Fruit fly (Drosophila melanogaster) whole organism, prepupa: ENCODE measurements around the gene ppk30.

ENCODE experiments used
- Blimp-1 ChIP-seq: fragments of 200-800 bp; sonication (Bioruptor generic); optimal IDR thresholded peaks from 3 replicates; lab custom pipeline; 2017; ENCODE audit warnings: missing biosample characterization, missing genetic modification characterization, mild to moderate bottlenecking, moderate library complexity, missing genetic modification reagents
- CG10631 ChIP-seq: fragments of 200-800 bp; sonication (Bioruptor generic); optimal IDR thresholded peaks from 2 replicates; lab custom pipeline; 2016; ENCODE audit warnings: missing biosample characterization, missing genetic modification characterization
- CG10669 ChIP-seq: fragments of 200-800 bp; sonication (Bioruptor generic); optimal IDR thresholded peaks from 3 replicates; lab custom pipeline; 2018; ENCODE audit warnings: missing biosample characterization, mild to moderate bottlenecking, missing genetic modification characterization, moderate library complexity
- CG11294 ChIP-seq: fragments of 200-800 bp; sonication (Bioruptor generic); IDR thresholded peaks from 2 replicates; pipeline ENCODE4 v1.3.6; 2022; ENCODE audit warnings: missing biosample characterization, missing genetic modification characterization
- CG11762 ChIP-seq: fragments of 200-800 bp; sonication (Bioruptor generic); optimal IDR thresholded peaks from 3 replicates; lab custom pipeline; 2016; ENCODE audit warnings: missing biosample characterization, missing genetic modification characterization; ENCODE audit not compliant: insufficient read depth
- CG15336 ChIP-seq: fragments of 200-800 bp; sonication (Bioruptor generic); IDR thresholded peaks from 2 replicates; pipeline ENCODE4 v1.3.6; 2022; ENCODE audit warnings: missing biosample characterization, missing genetic modification characterization
- CG1621 ChIP-seq: fragments of 200-800 bp; sonication (Bioruptor generic); optimal IDR thresholded peaks from 3 replicates; lab custom pipeline; 2018; ENCODE audit warnings: missing biosample characterization, mild to moderate bottlenecking, missing genetic modification characterization
- CG16779 ChIP-seq: fragments of 200-800 bp; sonication (Bioruptor generic); optimal IDR thresholded peaks from 3 replicates; lab custom pipeline; 2017; ENCODE audit warnings: missing biosample characterization, mild to moderate bottlenecking, missing genetic modification characterization
- CG3032 ChIP-seq: fragments of 200-800 bp; optimal IDR thresholded peaks from 2 replicates; lab custom pipeline; 2019; ENCODE audit warnings: missing biosample characterization, mild to moderate bottlenecking, missing genetic modification characterization, moderate library complexity
- CG31627 ChIP-seq: fragments of 200-800 bp; sonication (Bioruptor generic); optimal IDR thresholded peaks from 3 replicates; lab custom pipeline; 2016; ENCODE audit warnings: missing biosample characterization, missing genetic modification characterization
- CG32006 ChIP-seq: fragments of 200-800 bp; sonication (Bioruptor generic); optimal IDR thresholded peaks from 3 replicates; lab custom pipeline; 2017; ENCODE audit warnings: missing biosample characterization, mild to moderate bottlenecking, missing genetic modification characterization
- CG3919 ChIP-seq: fragments of 200-800 bp; sonication (Bioruptor generic); optimal IDR thresholded peaks from 3 replicates; lab custom pipeline; 2016; ENCODE audit warnings: missing biosample characterization, missing genetic modification characterization
- CG6163 ChIP-seq: fragments of 200-800 bp; sonication (Bioruptor generic); IDR thresholded peaks from 3 replicates; pipeline ENCODE4 v1.3.6; 2022; ENCODE audit warnings: missing biosample characterization, missing genetic modification characterization
- CG6276 ChIP-seq: fragments of 200-800 bp; sonication (Bioruptor generic); optimal IDR thresholded peaks from 2 replicates; lab custom pipeline; 2017; ENCODE audit warnings: missing biosample characterization, mild to moderate bottlenecking, missing genetic modification characterization
- CG7368 ChIP-seq: fragments of 200-800 bp; sonication (Bioruptor generic); optimal IDR thresholded peaks from 3 replicates; lab custom pipeline; 2016; ENCODE audit warnings: missing biosample characterization, missing genetic modification characterization
- CG8119 ChIP-seq: fragments of 200-800 bp; sonication (Bioruptor generic); IDR thresholded peaks from 3 replicates; pipeline ENCODE4 v1.3.6; 2022; ENCODE audit warnings: missing biosample characterization, missing genetic modification characterization
- CG8319 ChIP-seq: fragments of 200-800 bp; sonication (Bioruptor generic); optimal IDR thresholded peaks from 3 replicates; lab custom pipeline; 2016; ENCODE audit warnings: missing biosample characterization, missing genetic modification characterization
- CG8632 ChIP-seq: fragments of 200-800 bp; sonication (Bioruptor generic); optimal IDR thresholded peaks from 3 replicates; lab custom pipeline; 2016; ENCODE audit warnings: missing biosample characterization, missing genetic modification characterization
- CG9139 ChIP-seq: fragments of 200-800 bp; sonication (Bioruptor generic); optimal IDR thresholded peaks from 3 replicates; lab custom pipeline; 2017; ENCODE audit warnings: missing biosample characterization, mild to moderate bottlenecking, missing genetic modification characterization
- Eip75B ChIP-seq: fragments of 200-800 bp; sonication (Bioruptor generic); optimal IDR thresholded peaks from 3 replicates; lab custom pipeline; 2016; ENCODE audit warnings: missing biosample characterization, missing genetic modification characterization
- Eip78C ChIP-seq: fragments of 200-800 bp; sonication (Bioruptor generic); peaks from one replicate; lab custom pipeline; 2016; ENCODE audit warnings: missing biosample characterization, missing genetic modification characterization
- Eip93F ChIP-seq: fragments of 200-800 bp; sonication (Bioruptor generic); optimal IDR thresholded peaks from 2 replicates; lab custom pipeline; 2016; ENCODE audit warnings: missing biosample characterization, mild to moderate bottlenecking, missing genetic modification characterization
- Gug ChIP-seq: fragments of 200-800 bp; sonication (Bioruptor generic); IDR thresholded peaks from 2 replicates; pipeline ENCODE4 v1.3.6; 2022; ENCODE audit warnings: missing biosample characterization, missing genetic modification characterization
- Hr38 ChIP-seq: sonication (Bioruptor generic); optimal IDR thresholded peaks from 2 replicates; lab custom pipeline; 2016; ENCODE audit warnings: missing biosample characterization, missing genetic modification characterization
- Lpt ChIP-seq: fragments of 200-800 bp; sonication (Bioruptor generic); optimal IDR thresholded peaks from 3 replicates; lab custom pipeline; 2016; ENCODE audit warnings: missing biosample characterization, missing genetic modification characterization
- OdsH ChIP-seq: fragments of 200-800 bp; sonication (Bioruptor generic); optimal IDR thresholded peaks from 3 replicates; lab custom pipeline; 2016; ENCODE audit warnings: missing biosample characterization, missing genetic modification characterization
- Smox ChIP-seq: fragments of 200-800 bp; sonication (Bioruptor generic); optimal IDR thresholded peaks from 3 replicates; lab custom pipeline; 2016; ENCODE audit warnings: missing biosample characterization, missing genetic modification characterization
- Sox102F ChIP-seq: fragments of 200-800 bp; sonication (Bioruptor generic); optimal IDR thresholded peaks from 2 replicates; lab custom pipeline; 2016; ENCODE audit warnings: missing biosample characterization, mild to moderate bottlenecking, missing genetic modification characterization
- acj6 ChIP-seq: fragments of 200-800 bp; sonication (Bioruptor generic); optimal IDR thresholded peaks from 3 replicates; lab custom pipeline; 2016; ENCODE audit warnings: missing biosample characterization, missing genetic modification characterization
- dsx ChIP-seq: fragments of 200-800 bp; optimal IDR thresholded peaks from 3 replicates; lab custom pipeline; 2019; ENCODE audit warnings: missing biosample characterization, mild to moderate bottlenecking, missing genetic modification characterization, moderate library complexity; ENCODE audit not compliant: poor library complexity, severe bottlenecking
- eg ChIP-seq: fragments of 200-800 bp; sonication (Bioruptor generic); IDR thresholded peaks from 3 replicates; pipeline ENCODE4 v1.3.6; 2022; ENCODE audit warnings: missing biosample characterization, missing genetic modification characterization
- fd59A ChIP-seq: fragments of 200-800 bp; sonication (Bioruptor generic); optimal IDR thresholded peaks from 2 replicates; lab custom pipeline; 2017; ENCODE audit warnings: missing biosample characterization, mild to moderate bottlenecking, missing genetic modification characterization, missing genetic modification reagents
- fd85E ChIP-seq: fragments of 200-800 bp; sonication (Bioruptor generic); optimal IDR thresholded peaks from 3 replicates; lab custom pipeline; 2016; ENCODE audit warnings: missing biosample characterization, missing genetic modification characterization
- fkh ChIP-seq: fragments of 200-800 bp; sonication (Bioruptor generic); optimal IDR thresholded peaks from 3 replicates; lab custom pipeline; 2017; ENCODE audit warnings: missing biosample characterization, mild to moderate bottlenecking, missing genetic modification characterization, moderate library complexity
- lz ChIP-seq: fragments of 200-800 bp; sonication (Bioruptor generic); optimal IDR thresholded peaks from 3 replicates; lab custom pipeline; 2016; ENCODE audit warnings: missing biosample characterization, missing genetic modification characterization
- net ChIP-seq: fragments of 200-800 bp; sonication (Bioruptor generic); optimal IDR thresholded peaks from 3 replicates; lab custom pipeline; 2016; ENCODE audit warnings: missing biosample characterization, missing genetic modification characterization
- pdm3 ChIP-seq: fragments of 200-800 bp; sonication (Bioruptor generic); optimal IDR thresholded peaks from 3 replicates; lab custom pipeline; 2016; ENCODE audit warnings: missing biosample characterization, missing genetic modification characterization
- salr ChIP-seq, 2 experiments: fragments of 200-800 bp; sonication (Bioruptor generic); optimal IDR thresholded peaks; 3 replicates each; lab custom pipeline; 2016 to 2018; ENCODE audit warnings: missing biosample characterization in 2 of 2, missing genetic modification characterization in 2 of 2, mild to moderate bottlenecking in 1 of 2
- spab ChIP-seq: fragments of 200-800 bp; sonication (Bioruptor generic); optimal IDR thresholded peaks from 2 replicates; lab custom pipeline; 2017; ENCODE audit warnings: missing biosample characterization, mild to moderate bottlenecking, missing genetic modification characterization, missing genetic modification reagents
- topi ChIP-seq: fragments of 200-800 bp; sonication (Bioruptor generic); optimal IDR thresholded peaks from 3 replicates; lab custom pipeline; 2016; ENCODE audit warnings: missing biosample characterization, missing genetic modification characterization

Gene ppk30

dm6 chr3R:29711434-29711833 lies 42.5 kb downstream of the ppk30 start:
- TF ChIP-seq spab (GFP tag; lab: Kevin White, UChicago) (no peak), Eip78C (peak; percentile 13)

- TF ChIP-seq acj6 (GFP tag; lab: Kevin White, UChicago) = no peak
- no peak for TF ChIP-seq CG11762 (GFP tag; lab: Kevin White, UChicago)
- TF ChIP-seq CG15336 (GFP tag; lab: Robert Waterston, UW) = no peak
- TF ChIP-seq salr (GFP tag; optimal IDR thresholded peaks at IDR 0.05; lab: Kevin White, UChicago) = no peak
- no peak for TF ChIP-seq spab (GFP tag; lab: Kevin White, UChicago)
- TF ChIP-seq CG3919 (GFP tag; lab: Kevin White, UChicago) = no peak
- TF ChIP-seq CG9139 (GFP tag; lab: Kevin White, UChicago) = no peak
- no peak for TF ChIP-seq CG8119 (GFP tag; lab: Robert Waterston, UW)
- TF ChIP-seq CG10669 (GFP tag; lab: Kevin White, UChicago) = no peak
- TF ChIP-seq net (GFP tag; lab: Kevin White, UChicago) = no peak
- TF ChIP-seq Sox102F (GFP tag; lab: Kevin White, UChicago) = no peak
- no peak for TF ChIP-seq eg
- no peak for TF ChIP-seq Lpt (GFP tag; lab: Kevin White, UChicago)
Observed at dm6 chr3R:29714314-29714713, 45.4 kb downstream of the ppk30 start, which contains the start of gene Obp99d. Gene Obp99d (plus strand): TSS chr3R:29714505.

- TF ChIP-seq CG10631 (GFP tag; lab: Kevin White, UChicago) (no peak), Hr38 (no peak), CG32006 (no peak), CG8319 (GFP tag; lab: Kevin White, UChicago) (no peak), pdm3 (GFP tag; lab: Kevin White, UChicago) (no peak)
Observed at dm6 chr3R:29715277-29715676, 46.3 kb downstream of the ppk30 start, which contains the start of gene Dup99B. Gene Dup99B (minus strand): TSS chr3R:29715377.

dm6 chr3R:29716043-29716781 lies 47.3 kb downstream of the ppk30 start:
- TF ChIP-seq CG3919 (GFP tag; lab: Kevin White, UChicago) (peak; percentile 5), Eip78C (peak; percentile 36), CG7368 (GFP tag; lab: Kevin White, UChicago) (no peak), OdsH (GFP tag; lab: Kevin White, UChicago) (peak; percentile 6), Lpt (GFP tag; lab: Kevin White, UChicago) (no peak), pdm3 (GFP tag; lab: Kevin White, UChicago) (no peak), CG31627 (GFP tag; lab: Kevin White, UChicago) (no peak)
- TF ChIP-seq, all 60 proteins: peak for 3

- TF ChIP-seq Eip78C = peak; percentile 91
- peak; percentile 58 for TF ChIP-seq CG31627 (GFP tag; lab: Kevin White, UChicago)
- peak; percentile 80 for TF ChIP-seq CG6163 (GFP tag; lab: Robert Waterston, UW)
- TF ChIP-seq CG3032 (tag; lab: Kevin White, UChicago) = peak; percentile 55
- peak; percentile 68 for TF ChIP-seq fd59A
- peak; percentile 39 for TF ChIP-seq Smox (GFP tag; lab: Kevin White, UChicago)
- peak; percentile 60 for TF ChIP-seq CG32006
- TF ChIP-seq CG15336 (GFP tag; lab: Robert Waterston, UW) = peak; percentile 50
- peak; percentile 78 for TF ChIP-seq Eip75B (GFP tag; lab: Kevin White, UChicago)
- peak; percentile 46 for TF ChIP-seq CG16779
- TF ChIP-seq CG8632 = peak; percentile 39
- TF ChIP-seq dsx (GFP tag; lab: Kevin White, UChicago) = peak; percentile 34
- TF ChIP-seq CG10631 (GFP tag; lab: Kevin White, UChicago) = no peak
- no peak for TF ChIP-seq Blimp-1 (GFP tag; lab: Kevin White, UChicago)
- no peak for TF ChIP-seq fd85E (GFP tag; lab: Kevin White, UChicago)
- TF ChIP-seq fkh (GFP tag; lab: Kevin White, UChicago) = peak; percentile 43
- TF ChIP-seq Hr38 = no peak
- TF ChIP-seq lz = peak; percentile 63
- TF ChIP-seq Gug (GFP tag; lab: Robert Waterston, UW) = peak; percentile 41; the same call in 1 of the 2 replicates
- peak; percentile 48; the same call in 1 of the 2 replicates for TF ChIP-seq CG11294 (GFP tag; lab: Robert Waterston, UW)
- TF ChIP-seq CG6276 (GFP tag; lab: Kevin White, UChicago) = peak; percentile 48
- TF ChIP-seq topi (GFP tag; lab: Kevin White, UChicago) = peak; percentile 66
- TF ChIP-seq Eip93F (GFP tag; lab: Kevin White, UChicago) = no peak
- peak; percentile 60 for TF ChIP-seq CG8319 (GFP tag; lab: Kevin White, UChicago)
- TF ChIP-seq CG1621 (tag; lab: Kevin White, UChicago) = peak; percentile 68
Observed at dm6 chr3R:29716782-29717317, 47.9 kb downstream of the ppk30 start, which contains the start of gene Obp99b. Gene Obp99b (minus strand): TSS chr3R:29716896.
